Fruit fly (Drosophila melanogaster) whole organism, pupa: Measurements from ENCODE around the gene glob1.

ENCODE experiments used
- CG10348 ChIP-seq: fragments of 200-800 bp; sonication (Bioruptor generic); IDR thresholded peaks from 2 replicates; pipeline ENCODE4 v1.3.6; 2022; ENCODE audit warnings: missing biosample characterization, missing genetic modification characterization
- CG12605 ChIP-seq: fragments of 200-800 bp; sonication (Bioruptor generic); IDR thresholded peaks from 2 replicates; pipeline ENCODE4 v1.3.6; 2022; ENCODE audit warnings: missing biosample characterization, missing genetic modification characterization
- CG13204 ChIP-seq: fragments of 200-800 bp; sonication (Bioruptor generic); optimal IDR thresholded peaks from 2 replicates; lab custom pipeline; 2018; ENCODE audit warnings: missing biosample characterization, mild to moderate bottlenecking, missing genetic modification characterization, moderate library complexity
- CG14655 ChIP-seq: fragments of 200-800 bp; sonication (Bioruptor generic); optimal IDR thresholded peaks from 3 replicates; lab custom pipeline; 2017; ENCODE audit warnings: mild to moderate bottlenecking, missing biosample characterization, missing genetic modification reagents, missing genetic modification characterization
- CG15710 ChIP-seq: fragments of 200-800 bp; sonication (Bioruptor generic); optimal IDR thresholded peaks from 2 replicates; lab custom pipeline; 2018; ENCODE audit warnings: missing biosample characterization, mild to moderate bottlenecking, missing genetic modification characterization, moderate library complexity
- CG17806 ChIP-seq: fragments of 200-800 bp; sonication (Bioruptor generic); optimal IDR thresholded peaks from 2 replicates; lab custom pipeline; 2018; ENCODE audit warnings: missing biosample characterization, mild to moderate bottlenecking, missing genetic modification characterization, moderate library complexity
- CG32121 ChIP-seq: fragments of 200-800 bp; sonication (Bioruptor generic); IDR thresholded peaks from 2 replicates; pipeline ENCODE4 v1.3.6; 2022; ENCODE audit warnings: missing biosample characterization, missing genetic modification characterization
- CG34367 ChIP-seq: fragments of 200-800 bp; sonication (Bioruptor generic); optimal IDR thresholded peaks from 2 replicates; lab custom pipeline; 2018; ENCODE audit warnings: missing biosample characterization, mild to moderate bottlenecking, missing genetic modification characterization
- CG4496 ChIP-seq: fragments of 200-800 bp; sonication (Bioruptor generic); IDR thresholded peaks from 3 replicates; pipeline ENCODE4 v1.3.6; 2022; ENCODE audit warnings: missing biosample characterization, missing genetic modification characterization
- CG8159 ChIP-seq: fragments of 200-800 bp; sonication (Bioruptor generic); optimal IDR thresholded peaks from 3 replicates; lab custom pipeline; 2018; ENCODE audit warnings: missing biosample characterization, mild to moderate bottlenecking, missing genetic modification characterization, moderate library complexity
- CG8301 ChIP-seq: fragments of 200-800 bp; sonication (Bioruptor generic); optimal IDR thresholded peaks from 2 replicates; lab custom pipeline; 2018; ENCODE audit warnings: missing biosample characterization, mild to moderate bottlenecking, missing genetic modification characterization
- CG9948 ChIP-seq: fragments of 200-800 bp; sonication (Bioruptor generic); optimal IDR thresholded peaks from 2 replicates; lab custom pipeline; 2018; ENCODE audit warnings: missing biosample characterization, mild to moderate bottlenecking, missing genetic modification characterization, moderate library complexity
- D1 ChIP-seq: fragments of 200-800 bp; sonication (Bioruptor generic); optimal IDR thresholded peaks from 2 replicates; lab custom pipeline; 2018; ENCODE audit warnings: missing biosample characterization, mild to moderate bottlenecking, missing genetic modification characterization, moderate library complexity
- EcR ChIP-seq: fragments of 200-800 bp; sonication (Bioruptor generic); optimal IDR thresholded peaks from 3 replicates; lab custom pipeline; 2019; ENCODE audit warnings: missing biosample characterization, missing genetic modification characterization, mild to moderate bottlenecking, moderate library complexity, missing genetic modification reagents
- Ets98B ChIP-seq: fragments of 200-800 bp; sonication (Bioruptor generic); IDR thresholded peaks from 2 replicates; pipeline ENCODE4 v1.3.6; 2022; ENCODE audit warnings: missing biosample characterization, missing genetic modification characterization
- Pif1A ChIP-seq: fragments of 200-800 bp; sonication (Bioruptor generic); optimal IDR thresholded peaks from 3 replicates; lab custom pipeline; 2016; ENCODE audit warnings: missing biosample characterization, missing genetic modification characterization
- Pif1B ChIP-seq: fragments of 200-800 bp; sonication (Bioruptor generic); optimal IDR thresholded peaks from 3 replicates; lab custom pipeline; 2016; ENCODE audit warnings: missing biosample characterization, missing genetic modification characterization
- Snoo ChIP-seq: fragments of 200-800 bp; sonication (Bioruptor generic); optimal IDR thresholded peaks from 3 replicates; lab custom pipeline; 2017; ENCODE audit warnings: missing biosample characterization, mild to moderate bottlenecking, missing genetic modification characterization, inconsistent platforms
- fd96Ca ChIP-seq: fragments of 200-800 bp; sonication (Bioruptor generic); IDR thresholded peaks from 3 replicates; pipeline ENCODE4 v1.3.6; 2022; ENCODE audit warnings: missing biosample characterization, missing genetic modification characterization
- gl ChIP-seq: fragments of 200-800 bp; sonication (Bioruptor generic); optimal IDR thresholded peaks from 2 replicates; lab custom pipeline; 2018; ENCODE audit warnings: missing biosample characterization, mild to moderate bottlenecking, missing genetic modification characterization
- rn ChIP-seq: fragments of 200-800 bp; sonication (Bioruptor generic); IDR thresholded peaks from 2 replicates; pipeline ENCODE4 v1.3.6; 2022; ENCODE audit warnings: missing biosample characterization, missing genetic modification characterization

Gene glob1

DNA sequence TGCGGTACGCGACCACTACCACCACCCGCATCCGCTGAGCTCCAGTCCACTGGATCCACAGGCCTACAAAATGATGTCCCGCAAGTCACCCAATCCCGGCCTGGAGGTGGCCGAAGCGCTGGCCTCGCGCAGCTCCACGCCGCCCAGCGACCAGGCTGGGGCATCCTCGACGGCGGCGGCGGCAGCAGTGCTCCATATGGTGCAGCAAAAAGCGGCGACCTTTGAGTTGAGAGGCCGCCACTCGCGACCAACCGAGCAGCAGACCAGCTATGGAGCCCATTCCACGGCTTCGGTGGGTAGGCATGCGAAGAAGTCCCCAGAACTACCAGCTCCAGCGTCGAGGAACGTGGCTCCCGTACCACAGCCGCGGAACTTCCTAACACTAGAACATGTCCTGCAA lies 25.6 kb upstream of the glob1 start:
- TF ChIP-seq CG12605 (GFP tag; lab: Robert Waterston, UW) (no peak), EcR (GFP tag; lab: Kevin White, UChicago) (no peak)
- TF ChIP-seq, all 21 proteins: peak for 0

DNA sequence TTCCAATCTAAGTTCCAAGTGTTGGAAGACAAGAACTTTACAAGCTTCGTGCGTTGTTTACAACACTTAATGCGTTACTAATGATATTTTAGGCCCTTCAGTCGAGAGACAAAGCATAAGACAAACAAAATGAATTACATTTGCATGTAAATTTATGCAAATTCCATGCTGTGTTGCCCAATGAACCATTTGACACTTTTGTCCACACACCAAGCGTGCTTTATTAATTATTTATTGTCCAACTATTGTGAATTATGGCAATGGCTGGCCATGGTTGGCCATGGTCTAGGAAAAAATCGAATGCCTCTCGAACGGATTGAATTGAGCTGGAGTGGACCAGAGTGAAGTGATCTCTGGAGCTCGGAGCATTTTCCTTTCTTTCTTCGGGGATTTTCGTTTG lies 23.7 kb upstream of the glob1 start:
- TF ChIP-seq CG12605 (GFP tag; lab: Robert Waterston, UW) (no peak), D1 (no peak), Snoo (no peak), EcR (GFP tag; lab: Kevin White, UChicago) (no peak), CG32121 (GFP tag; lab: Robert Waterston, UW) (no peak), rn (GFP tag; lab: Robert Waterston, UW) (no peak), CG17806 (tag; lab: Kevin White, UChicago) (no peak), fd96Ca (no peak), CG13204 (GFP tag; lab: Kevin White, UChicago) (no peak), Pif1A (GFP tag; lab: Kevin White, UChicago) (no peak), CG8159 (tag; lab: Kevin White, UChicago) (no peak), CG8301 (no peak), CG34367 (tag; lab: Kevin White, UChicago) (no peak), gl (tag; lab: Kevin White, UChicago) (no peak), CG15710 (tag; lab: Kevin White, UChicago) (no peak), CG4496 (no peak), Ets98B (GFP tag; lab: Robert Waterston, UW) (no peak), CG9948 (tag; lab: Kevin White, UChicago) (no peak), CG10348 (GFP tag; lab: Robert Waterston, UW) (no peak)

DNA sequence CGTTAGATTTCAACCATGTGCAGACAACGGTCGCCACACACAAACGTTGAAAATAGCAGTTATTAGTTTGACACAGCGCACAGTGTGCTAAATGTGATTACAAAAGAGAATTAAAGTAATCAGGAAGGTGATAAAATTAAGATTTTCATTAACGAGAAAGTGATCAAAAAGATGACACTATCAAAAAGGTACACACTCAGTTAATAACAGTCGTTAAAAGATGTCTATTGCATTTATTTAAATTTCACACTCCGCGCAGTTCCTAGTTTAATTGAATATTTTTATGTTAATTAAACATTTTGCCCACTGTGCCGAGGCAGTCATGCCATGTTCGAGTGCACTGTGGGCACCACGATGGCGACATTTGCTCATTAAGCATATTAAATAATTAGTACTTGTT lies 22.7 kb upstream of the glob1 start:
- peak; percentile 74 for TF ChIP-seq fd96Ca
- TF ChIP-seq CG32121 (GFP tag; lab: Robert Waterston, UW): peak; percentile 75
- no peak for TF ChIP-seq CG17806 (tag; lab: Kevin White, UChicago)
- TF ChIP-seq CG14655 (GFP tag; lab: Kevin White, UChicago): no peak
- no peak for TF ChIP-seq CG8159 (tag; lab: Kevin White, UChicago)
- TF ChIP-seq Ets98B (GFP tag; lab: Robert Waterston, UW): peak; percentile 70
- TF ChIP-seq rn (GFP tag; lab: Robert Waterston, UW): no peak
- TF ChIP-seq CG15710 (tag; lab: Kevin White, UChicago): no peak
- TF ChIP-seq CG9948 (tag; lab: Kevin White, UChicago): no peak
- TF ChIP-seq CG4496: peak; percentile 86
- no peak for TF ChIP-seq CG12605 (GFP tag; lab: Robert Waterston, UW)
- peak; percentile 74 for TF ChIP-seq CG8301

DNA sequence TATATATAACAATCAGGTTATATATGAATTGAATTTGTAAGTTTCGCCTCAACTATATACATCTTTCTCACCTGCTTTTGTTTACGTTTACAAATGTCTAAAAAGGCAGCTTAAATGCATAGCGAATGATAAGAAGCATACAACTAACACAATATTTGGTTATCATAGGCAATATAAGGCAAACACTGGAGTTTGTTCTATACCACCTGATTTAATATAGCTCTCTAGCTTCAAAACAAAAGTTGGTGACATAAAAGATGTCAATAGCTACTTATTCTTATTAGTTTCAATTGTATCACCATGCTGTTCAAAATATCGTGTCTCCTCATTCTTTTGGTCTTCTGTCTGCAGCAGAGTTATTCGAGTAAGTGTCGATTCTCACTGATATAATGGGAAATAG lies 21.5 kb upstream of the glob1 start:
- TF ChIP-seq CG14655 (GFP tag; lab: Kevin White, UChicago): no peak
- TF ChIP-seq CG8159 (tag; lab: Kevin White, UChicago): no peak
- TF ChIP-seq CG17806 (tag; lab: Kevin White, UChicago): no peak
- TF ChIP-seq CG34367 (tag; lab: Kevin White, UChicago): no peak
- TF ChIP-seq Pif1B (GFP tag; lab: Kevin White, UChicago): no peak
- no peak for TF ChIP-seq fd96Ca
- no peak for TF ChIP-seq Ets98B (GFP tag; lab: Robert Waterston, UW)
- no peak for TF ChIP-seq CG32121 (GFP tag; lab: Robert Waterston, UW)
- no peak for TF ChIP-seq rn (GFP tag; lab: Robert Waterston, UW)
- TF ChIP-seq CG15710 (tag; lab: Kevin White, UChicago): no peak
- TF ChIP-seq Snoo: no peak

DNA sequence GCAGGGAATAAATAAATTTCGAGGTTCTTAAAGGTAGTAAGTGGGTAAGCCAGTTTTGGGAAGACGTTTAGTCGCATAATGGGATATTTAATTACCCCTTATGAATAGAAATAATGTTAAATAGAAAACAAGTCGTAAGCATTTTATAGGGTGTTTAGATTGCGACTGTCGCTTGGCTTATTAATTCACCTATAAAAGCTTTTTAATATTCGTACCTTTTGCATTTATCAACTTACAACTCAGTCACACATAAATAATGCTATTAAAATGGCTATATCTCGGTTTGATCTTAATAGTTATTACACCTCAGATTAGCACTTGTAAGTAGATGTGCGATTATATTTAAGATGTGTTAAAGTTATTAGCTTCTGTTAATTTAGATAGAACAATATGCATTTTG lies 20.9 kb upstream of the glob1 start, which contains the start of gene CG34276:
CG34276 (plus strand) TSS at position 301 of the 400 bp plus-strand sequence.
- TF ChIP-seq CG17806 (tag; lab: Kevin White, UChicago) (no peak), CG32121 (GFP tag; lab: Robert Waterston, UW) (no peak), Pif1B (GFP tag; lab: Kevin White, UChicago) (no peak), CG8159 (tag; lab: Kevin White, UChicago) (no peak), gl (tag; lab: Kevin White, UChicago) (no peak), fd96Ca (no peak), Snoo (no peak), D1 (no peak), CG10348 (GFP tag; lab: Robert Waterston, UW) (no peak)

DNA sequence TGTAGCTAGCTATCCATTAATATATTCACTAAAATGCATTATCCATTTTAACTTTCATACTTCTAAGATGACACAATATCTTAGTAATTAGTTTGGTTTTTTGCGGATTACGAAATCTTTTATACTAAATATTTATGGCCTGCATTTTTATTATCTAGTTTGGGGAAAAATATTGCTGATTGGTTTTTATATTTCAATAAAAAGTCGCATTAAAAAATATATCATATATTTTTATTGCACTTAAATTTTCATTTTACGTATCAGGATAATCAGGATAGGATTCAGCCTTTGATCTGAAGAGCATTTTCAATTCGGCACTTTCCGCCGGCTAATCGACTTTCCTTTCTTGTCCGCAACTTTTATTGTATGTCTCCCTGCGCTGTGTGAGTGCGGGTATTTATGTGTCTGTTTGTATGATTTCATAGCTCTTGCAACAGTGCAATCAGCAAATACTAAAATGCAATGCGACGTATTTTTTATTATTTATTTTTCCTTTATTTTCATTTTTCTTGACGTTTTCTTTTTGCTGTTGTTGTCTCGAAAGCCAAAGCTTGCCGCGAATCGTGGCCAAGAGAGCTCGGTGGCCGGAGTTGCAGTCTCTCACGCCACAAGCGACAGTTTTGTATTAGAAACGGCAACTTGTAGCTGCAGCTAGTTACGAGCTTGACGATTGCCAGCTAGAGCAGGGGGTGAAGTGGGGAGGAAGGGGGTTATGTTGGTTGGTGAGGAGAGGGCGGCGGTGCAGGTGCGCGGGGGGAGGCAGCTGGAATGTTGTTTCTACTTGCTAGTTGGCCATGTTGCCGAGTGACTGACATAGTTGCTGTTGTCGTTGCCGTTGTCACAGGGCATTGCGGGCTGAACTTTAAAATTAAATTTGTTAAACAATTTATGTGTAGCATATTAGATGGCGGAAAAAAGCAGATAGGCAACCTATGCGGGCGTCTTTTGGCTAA lies 18.5 kb upstream of the glob1 start:
- TF ChIP-seq CG14655 (GFP tag; lab: Kevin White, UChicago) (peak; percentile 44), CG4496 (no peak), CG32121 (GFP tag; lab: Robert Waterston, UW) (peak; percentile 51; the same call in 1 of the 2 replicates), CG13204 (GFP tag; lab: Kevin White, UChicago) (no peak), CG12605 (GFP tag; lab: Robert Waterston, UW) (peak; percentile 79), CG17806 (tag; lab: Kevin White, UChicago) (no peak), Ets98B (GFP tag; lab: Robert Waterston, UW) (peak; percentile 50; the same call in 1 of the 2 replicates), CG8301 (peak; percentile 10)
